Worm (Caenorhabditis elegans) whole organism, L4/young adult: Measurements from ENCODE around the gene Y97E10AR.8.

ENCODE experiments used
- W03F9.2 ChIP-seq: fragments of 150-350 bp; optimal IDR thresholded peaks from 2 replicates; lab custom pipeline; 2014; ENCODE audit warnings: missing biosample characterization, missing genetic modification characterization
- dao-5 ChIP-seq: sonication (generic microtip); optimal IDR thresholded peaks from 2 replicates; lab custom pipeline; 2016; ENCODE audit warnings: missing genotype, missing genetic modification characterization, moderate library complexity, missing compliant biosample characterization
- him-1 ChIP-seq: sonication (generic microtip); optimal IDR thresholded peaks from 2 replicates; lab custom pipeline; 2016; ENCODE audit warnings: missing genotype, missing genetic modification reagents, missing genetic modification characterization, missing compliant biosample characterization

- TF ChIP-seq W03F9.2 (no peak), him-1 (tag; lab: Kevin White, UChicago) (no peak), dao-5 (tag; lab: Kevin White, UChicago) (no peak)
These were observed 20.2 kb downstream of the Y97E10AR.8 start for ce11 chrV:8025259-8025658.
